Fruit fly (Drosophila melanogaster) whole organism: ENCODE measurements around the gene Srg1.

ENCODE experiments used
- CG8478 ChIP-seq: fragments of >200 bp; optimal IDR thresholded peaks from 2 replicates; lab custom pipeline; 2018; ENCODE audit warnings: inconsistent platforms
- EcR ChIP-seq, 2 experiments: fragments of >200 bp; optimal IDR thresholded peaks; 2 replicates each; lab custom pipeline; 2017; ENCODE audit warnings: missing biosample characterization in 2 of 2, missing genetic modification characterization in 2 of 2, missing genetic modification reagents in 2 of 2
- pan ChIP-seq: fragments of >200 bp; optimal IDR thresholded peaks from 2 replicates; lab custom pipeline; 2017
- psq ChIP-seq: fragments of >200 bp; optimal IDR thresholded peaks from 2 replicates; lab custom pipeline; 2017

DNA sequence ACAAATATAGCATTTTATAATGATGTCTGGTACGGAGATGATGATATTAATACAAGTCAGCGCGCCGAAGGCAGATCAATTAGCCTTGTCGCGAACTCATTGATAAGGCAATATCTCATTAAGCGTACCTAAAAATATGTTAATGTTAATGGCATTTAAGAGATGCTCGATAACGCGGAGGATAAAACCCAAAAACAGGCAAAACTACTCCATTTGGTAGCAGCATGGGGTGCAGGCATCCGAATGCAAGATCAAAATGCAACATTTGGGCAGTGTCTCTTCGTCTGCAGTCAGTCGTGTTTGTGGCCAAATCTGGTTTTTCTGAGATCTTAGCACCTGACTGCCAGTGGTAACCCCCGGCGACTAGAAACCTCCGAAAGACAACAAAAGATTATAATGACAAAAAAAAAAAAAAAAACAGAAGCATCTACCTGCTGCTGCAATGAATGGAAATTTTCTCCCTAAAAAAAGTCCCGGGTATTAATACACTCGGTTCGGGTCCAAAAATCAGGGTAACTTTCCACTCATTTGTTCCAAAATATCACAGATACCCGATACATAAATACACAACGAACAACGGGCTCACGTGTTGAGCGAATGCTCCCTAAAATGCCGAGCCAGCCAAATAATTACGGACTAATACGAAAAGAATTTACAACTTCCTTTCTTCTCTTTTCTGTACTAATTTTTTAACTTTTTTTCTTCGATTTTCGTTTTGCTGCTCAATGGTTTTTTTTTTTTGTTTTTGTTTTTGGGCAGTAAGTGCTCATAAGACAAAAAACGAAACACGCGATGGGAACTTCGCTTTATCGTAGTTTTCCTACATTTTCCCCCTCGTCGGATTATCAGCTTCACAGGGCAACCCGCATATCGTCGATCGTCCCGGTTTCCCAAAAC, 18.3 kb downstream of the Srg1 start:
- TF ChIP-seq CG8478 (no peak), EcR (GFP tag; optimal IDR thresholded peaks at IDR 0.05; lab: Kevin White, UChicago) (no peak), pan (lab: Kevin White, UChicago) (no peak), psq (no peak)
